Fruit fly (Drosophila melanogaster) whole organism, embryonic: ENCODE results near the gene CG16736.

Experiments
- Blimp-1 ChIP-seq: fragments of 200-800 bp; sonication (Bioruptor generic); optimal IDR thresholded peaks from 3 replicates; lab custom pipeline; 2018; ENCODE audit warnings: missing biosample characterization, missing genetic modification characterization, mild to moderate bottlenecking, moderate library complexity, missing genetic modification reagents
- CG1024 ChIP-seq: fragments of 200-800 bp; sonication (Bioruptor generic); IDR thresholded peaks from 2 replicates; pipeline ENCODE4 v1.3.6; 2022; ENCODE audit warnings: missing biosample characterization, missing genetic modification characterization
- CG10267 ChIP-seq: fragments of 200-800 bp; sonication (Bioruptor generic); optimal IDR thresholded peaks from 2 replicates; lab custom pipeline; 2018; ENCODE audit warnings: missing biosample characterization, mild to moderate bottlenecking, missing genetic modification characterization, moderate library complexity
- CG10654 ChIP-seq: fragments of 200-800 bp; sonication (Bioruptor generic); optimal IDR thresholded peaks from 2 replicates; lab custom pipeline; 2016; ENCODE audit warnings: missing biosample characterization, missing genetic modification characterization
- CG12104 ChIP-seq: fragments of 200-800 bp; sonication (Bioruptor generic); optimal IDR thresholded peaks from 3 replicates; lab custom pipeline; 2016; ENCODE audit warnings: missing biosample characterization, missing genetic modification characterization
- CG12236 ChIP-seq: fragments of 200-800 bp; sonication (Bioruptor generic); optimal IDR thresholded peaks from 2 replicates; lab custom pipeline; 2016; ENCODE audit warnings: missing biosample characterization, missing genetic modification characterization
- CG1233 ChIP-seq: fragments of 200-800 bp; sonication (Bioruptor generic); optimal IDR thresholded peaks from 4 replicates; lab custom pipeline; 2018; ENCODE audit warnings: missing biosample characterization, mild to moderate bottlenecking, missing genetic modification characterization
- CG12744 ChIP-seq: fragments of 200-800 bp; sonication (Bioruptor generic); optimal IDR thresholded peaks from 2 replicates; lab custom pipeline; 2016; ENCODE audit warnings: missing biosample characterization, missing genetic modification characterization
- CG13775 ChIP-seq: fragments of 200-800 bp; sonication (Bioruptor generic); optimal IDR thresholded peaks from 3 replicates; lab custom pipeline; 2017; ENCODE audit warnings: missing biosample characterization, mild to moderate bottlenecking, missing genetic modification characterization
- CG13894 ChIP-seq: fragments of 200-800 bp; sonication (Bioruptor generic); optimal IDR thresholded peaks from 3 replicates; lab custom pipeline; 2018; ENCODE audit warnings: missing biosample characterization, mild to moderate bottlenecking, missing genetic modification characterization, moderate library complexity
- CG15479 ChIP-seq: fragments of 200-800 bp; sonication (Bioruptor generic); optimal IDR thresholded peaks from 3 replicates; lab custom pipeline; 2019; ENCODE audit warnings: missing biosample characterization, mild to moderate bottlenecking, missing genetic modification characterization, moderate library complexity
- CG1602 ChIP-seq: fragments of 200-800 bp; sonication (Bioruptor generic); optimal IDR thresholded peaks from 3 replicates; lab custom pipeline; 2016; ENCODE audit warnings: missing biosample characterization, missing genetic modification characterization
- CG17328 ChIP-seq: fragments of 200-800 bp; sonication (Bioruptor generic); IDR thresholded peaks from 2 replicates; pipeline ENCODE4 v1.3.6; 2022; ENCODE audit warnings: missing biosample characterization, missing genetic modification characterization
- CG2712 ChIP-seq: fragments of 200-800 bp; optimal IDR thresholded peaks from 3 replicates; lab custom pipeline; 2019; ENCODE audit warnings: missing biosample characterization, mild to moderate bottlenecking, missing genetic modification characterization, moderate library complexity
- CG32772 ChIP-seq: fragments of 200-800 bp; sonication (Bioruptor generic); IDR thresholded peaks from 2 replicates; pipeline ENCODE4 v1.3.6; 2022; ENCODE audit warnings: missing biosample characterization, missing genetic modification characterization
- CG3995 ChIP-seq: fragments of 200-800 bp; sonication (Bioruptor generic); optimal IDR thresholded peaks from 3 replicates; lab custom pipeline; 2016; ENCODE audit warnings: missing biosample characterization, missing genetic modification characterization
- CG4617 ChIP-seq: fragments of 200-800 bp; sonication (Bioruptor generic); optimal IDR thresholded peaks from 3 replicates; lab custom pipeline; 2016; ENCODE audit warnings: missing biosample characterization, missing genetic modification characterization, borderline replicate concordance
- CG4820 ChIP-seq: fragments of 200-800 bp; sonication (Bioruptor generic); optimal IDR thresholded peaks from 3 replicates; lab custom pipeline; 2016; ENCODE audit warnings: missing biosample characterization, missing genetic modification characterization
- CG6175 ChIP-seq: fragments of 200-800 bp; sonication (Bioruptor generic); IDR thresholded peaks from 3 replicates; pipeline ENCODE4 v1.3.6; 2022; ENCODE audit warnings: missing biosample characterization, missing genetic modification characterization
- CG7556 ChIP-seq: fragments of 200-800 bp; sonication (Bioruptor generic); optimal IDR thresholded peaks from 2 replicates; lab custom pipeline; 2017; ENCODE audit warnings: missing biosample characterization, mild to moderate bottlenecking, missing genetic modification characterization
- CrebB ChIP-seq: fragments of 200-800 bp; sonication (Bioruptor generic); optimal IDR thresholded peaks from 3 replicates; lab custom pipeline; 2018; ENCODE audit warnings: missing biosample characterization, mild to moderate bottlenecking, missing genetic modification characterization
- Dfd ChIP-seq, 2 experiments: fragments of >200 bp; optimal IDR thresholded peaks; 2 replicates each; lab custom pipeline; 2017; ENCODE audit warnings: missing biosample characterization in 2 of 2, missing genetic modification characterization in 2 of 2
- Dip3 ChIP-seq: fragments of 200-800 bp; sonication (Bioruptor generic); optimal IDR thresholded peaks from 3 replicates; lab custom pipeline; 2016; ENCODE audit warnings: missing biosample characterization, missing genetic modification characterization
- Dll ChIP-seq: fragments of 200-800 bp; sonication (Bioruptor generic); IDR thresholded peaks from 4 replicates; pipeline ENCODE4 v1.3.6; 2022; ENCODE audit warnings: missing biosample characterization, missing genetic modification characterization; ENCODE audit not compliant: partially characterized antibody
- Dp ChIP-seq: fragments of 200-800 bp; sonication (Bioruptor generic); optimal IDR thresholded peaks from 2 replicates; lab custom pipeline; 2018; ENCODE audit warnings: missing biosample characterization, mild to moderate bottlenecking, missing genetic modification characterization, moderate library complexity
- ERR ChIP-seq: fragments of 200-800 bp; sonication (Bioruptor generic); optimal IDR thresholded peaks from 2 replicates; lab custom pipeline; 2016; ENCODE audit warnings: missing biosample characterization, missing genetic modification characterization
- Fer1 ChIP-seq: fragments of 200-800 bp; sonication (Bioruptor generic); optimal IDR thresholded peaks from 2 replicates; lab custom pipeline; 2017; ENCODE audit warnings: missing biosample characterization, mild to moderate bottlenecking, missing genetic modification characterization
- Sox100B ChIP-seq: fragments of 200-800 bp; sonication (Bioruptor generic); optimal IDR thresholded peaks from 3 replicates; lab custom pipeline; 2018; ENCODE audit warnings: missing biosample characterization, mild to moderate bottlenecking, missing genetic modification characterization
- Sry-β ChIP-seq: fragments of 200-800 bp; sonication (Bioruptor generic); optimal IDR thresholded peaks from 2 replicates; lab custom pipeline; 2018; ENCODE audit warnings: missing biosample characterization, mild to moderate bottlenecking, missing genetic modification characterization, moderate library complexity
- Vsx1 ChIP-seq: fragments of 200-800 bp; sonication (Bioruptor generic); optimal IDR thresholded peaks from 2 replicates; lab custom pipeline; 2017; ENCODE audit warnings: missing biosample characterization, mild to moderate bottlenecking, missing genetic modification characterization, missing genetic modification reagents
- bbx ChIP-seq: fragments of 200-800 bp; sonication (Bioruptor generic); IDR thresholded peaks from 2 replicates; pipeline ENCODE4 v1.3.6; 2022; ENCODE audit warnings: missing biosample characterization, missing genetic modification characterization; ENCODE audit not compliant: partially characterized antibody
- br ChIP-seq: fragments of >200 bp; optimal IDR thresholded peaks from 2 replicates; lab custom pipeline; 2017
- ci ChIP-seq: fragments of 200-800 bp; sonication (Bioruptor generic); IDR thresholded peaks from 3 replicates; pipeline ENCODE4 v1.3.6; 2022; ENCODE audit warnings: missing biosample characterization, missing genetic modification characterization
- fu2 ChIP-seq: fragments of 200-800 bp; sonication (Bioruptor generic); optimal IDR thresholded peaks from 2 replicates; lab custom pipeline; 2016; ENCODE audit warnings: missing biosample characterization, missing genetic modification characterization
- gsb ChIP-seq: fragments of 200-800 bp; sonication (Bioruptor generic); IDR thresholded peaks from 2 replicates; pipeline ENCODE4 v1.3.6; 2022; ENCODE audit warnings: missing biosample characterization, missing genetic modification characterization
- gt ChIP-seq: fragments of 200-800 bp; sonication (Bioruptor generic); IDR thresholded peaks from 2 replicates; pipeline ENCODE4 v1.3.6; 2022; ENCODE audit warnings: missing biosample characterization, missing genetic modification characterization
- hkb ChIP-seq, 2 experiments: fragments of 200-800 bp in 1 of 2; fragments of >200 bp in 1 of 2; sonication (Bioruptor generic) in 1 of 2; IDR thresholded peaks in 1 of 2; optimal IDR thresholded peaks in 1 of 2; 2 replicates each; pipeline versions ENCODE4 v1.3.6 to Lab custom; 2017 to 2022; ENCODE audit warnings: missing biosample characterization in 1 of 2, missing genetic modification characterization in 1 of 2
- insv ChIP-seq, 2 experiments: fragments of 200-800 bp; sonication (Bioruptor generic); optimal IDR thresholded peaks; 3 replicates each; lab custom pipeline; 2016 to 2018; ENCODE audit warnings: missing biosample characterization in 2 of 2, missing genetic modification characterization in 2 of 2
- inv ChIP-seq: fragments of 200-800 bp; sonication (Bioruptor generic); IDR thresholded peaks from 2 replicates; pipeline ENCODE4 v1.3.6; 2022; ENCODE audit warnings: missing biosample characterization, missing genetic modification characterization; ENCODE audit not compliant: partially characterized antibody
- lbe ChIP-seq: fragments of 200-800 bp; sonication (Bioruptor generic); optimal IDR thresholded peaks from 2 replicates; lab custom pipeline; 2016; ENCODE audit warnings: missing biosample characterization, mild to moderate bottlenecking, missing genetic modification characterization
- pros ChIP-seq: fragments of 200-800 bp; sonication (Bioruptor generic); optimal IDR thresholded peaks from 3 replicates; lab custom pipeline; 2019; ENCODE audit warnings: missing biosample characterization, mild to moderate bottlenecking, missing genetic modification characterization, moderate library complexity
- slou ChIP-seq: fragments of 200-800 bp; sonication (Bioruptor generic); optimal IDR thresholded peaks from 3 replicates; lab custom pipeline; 2016; ENCODE audit warnings: missing biosample characterization, missing genetic modification characterization
- sna ChIP-seq: fragments of 200-800 bp; sonication (Bioruptor generic); IDR thresholded peaks from 2 replicates; pipeline ENCODE4 v1.3.6; 2022; ENCODE audit warnings: missing biosample characterization, missing genetic modification characterization; ENCODE audit not compliant: partially characterized antibody
- tna ChIP-seq: fragments of 200-800 bp; sonication (Bioruptor generic); IDR thresholded peaks from 2 replicates; pipeline ENCODE4 v1.3.6; 2022; ENCODE audit warnings: missing biosample characterization, missing genetic modification characterization; ENCODE audit not compliant: partially characterized antibody
- ttk ChIP-seq: fragments of 200-800 bp; sonication (Bioruptor generic); IDR thresholded peaks from 2 replicates; pipeline ENCODE4 v2.1.2; 2022; ENCODE audit warnings: missing biosample characterization, missing genetic modification characterization
- wor ChIP-seq: fragments of 200-800 bp; sonication (Bioruptor generic); IDR thresholded peaks from 2 replicates; pipeline ENCODE4 v1.3.6; 2022; ENCODE audit warnings: missing biosample characterization, missing genetic modification characterization
- zen2 ChIP-seq: fragments of 200-800 bp; sonication (Bioruptor generic); IDR thresholded peaks from 3 replicates; pipeline ENCODE4 v1.3.6; 2022; ENCODE audit warnings: missing biosample characterization, missing genetic modification characterization; ENCODE audit not compliant: partially characterized antibody
- zfh1 ChIP-seq: fragments of 200-800 bp; sonication (Bioruptor generic); IDR thresholded peaks from 3 replicates; pipeline ENCODE4 v1.3.6; 2022; ENCODE audit warnings: missing biosample characterization, missing genetic modification characterization

CG16736 gene

dm6 chr3R:9258252-9259225 is 1.0 kb upstream of the CG16736 start, which contains the start of the genes Ibf2 and Ibf1 (continued):
- no peak for TF ChIP-seq CG12104
- TF ChIP-seq Blimp-1 (GFP tag; lab: Kevin White, UChicago): no peak
- no peak for TF ChIP-seq CG32772 (GFP tag; lab: Robert Waterston, UW)
- TF ChIP-seq hkb (optimal IDR thresholded peaks at IDR 0.05; lab: Kevin White, UChicago): peak; percentile 25
- TF ChIP-seq hkb (GFP tag; IDR thresholded peaks at IDR 0.05; lab: Robert Waterston, UW): no peak
- TF ChIP-seq CG1233 (GFP tag; lab: Kevin White, UChicago): no peak
- TF ChIP-seq CG4820: no peak
- TF ChIP-seq gt (GFP tag; lab: Robert Waterston, UW): no peak
- no peak for TF ChIP-seq ci (GFP tag; lab: Robert Waterston, UW)
- no peak for TF ChIP-seq Sox100B
- no peak for TF ChIP-seq pros (GFP tag; lab: Kevin White, UChicago)
- TF ChIP-seq fu2 (GFP tag; lab: Kevin White, UChicago): no peak
- no peak for TF ChIP-seq Vsx1 (GFP tag; lab: Kevin White, UChicago)
- TF ChIP-seq Dp (GFP tag; lab: Kevin White, UChicago): peak; percentile 63
- TF ChIP-seq inv (GFP tag; lab: Robert Waterston, UW): peak; percentile 76
- peak; percentile 87 for TF ChIP-seq bbx
- TF ChIP-seq CG1602 (GFP tag; lab: Kevin White, UChicago): no peak
- no peak for TF ChIP-seq gsb
- TF ChIP-seq Dfd (GFP tag; optimal IDR thresholded peaks at IDR 0.05; lab: Kevin White, UChicago): no peak
- no peak for TF ChIP-seq CG7556 (GFP tag; lab: Kevin White, UChicago)
- TF ChIP-seq lbe (GFP tag; lab: Kevin White, UChicago): no peak
- peak; percentile 81 for TF ChIP-seq sna
- TF ChIP-seq CrebB (tag; lab: Kevin White, UChicago): no peak
- no peak for TF ChIP-seq CG12236 (GFP tag; lab: Kevin White, UChicago)
- no peak for TF ChIP-seq CG3995 (GFP tag; lab: Kevin White, UChicago)
- TF ChIP-seq ERR (GFP tag; lab: Kevin White, UChicago): no peak
- peak; percentile 69 for TF ChIP-seq tna (GFP tag; lab: Robert Waterston, UW)
- TF ChIP-seq wor (GFP tag; lab: Robert Waterston, UW): no peak
- TF ChIP-seq CG13775 (GFP tag; lab: Kevin White, UChicago): no peak
- peak; percentile 5 for TF ChIP-seq CG10267 (tag; lab: Kevin White, UChicago)
- TF ChIP-seq zfh1 (GFP tag; lab: Robert Waterston, UW): no peak
- no peak for TF ChIP-seq CG12744 (GFP tag; lab: Kevin White, UChicago)
- no peak for TF ChIP-seq br
- no peak for TF ChIP-seq Fer1
- TF ChIP-seq CG10654 (GFP tag; lab: Kevin White, UChicago): no peak
- TF ChIP-seq CG2712 (tag; lab: Kevin White, UChicago): no peak
- TF ChIP-seq zen2: peak; percentile 45; the same call in 2 of the 3 replicates
- TF ChIP-seq Dip3 (GFP tag; lab: Kevin White, UChicago): no peak
- no peak for TF ChIP-seq CG17328
- peak; percentile 41 for TF ChIP-seq CG15479
- TF ChIP-seq CG1024 (GFP tag; lab: Robert Waterston, UW): no peak
- no peak for TF ChIP-seq CG13894
- TF ChIP-seq slou (GFP tag; lab: Kevin White, UChicago): no peak
- peak; percentile 70 for TF ChIP-seq Sry-β
- TF ChIP-seq insv (GFP tag; optimal IDR thresholded peaks at IDR 0.05; lab: Kevin White, UChicago): no peak
- peak; percentile 80 for TF ChIP-seq Dll
- TF ChIP-seq ttk: no peak
- peak; percentile 9 for TF ChIP-seq CG4617 (GFP tag; lab: Kevin White, UChicago)
- TF ChIP-seq CG6175 (GFP tag; lab: Robert Waterston, UW): no peak
